Fruit fly (Drosophila melanogaster): Measurements from ENCODE around the gene CG13362.
A peak's percentile ranks its signal among the peaks of the same experiment; 100 is the strongest.

DNA sequence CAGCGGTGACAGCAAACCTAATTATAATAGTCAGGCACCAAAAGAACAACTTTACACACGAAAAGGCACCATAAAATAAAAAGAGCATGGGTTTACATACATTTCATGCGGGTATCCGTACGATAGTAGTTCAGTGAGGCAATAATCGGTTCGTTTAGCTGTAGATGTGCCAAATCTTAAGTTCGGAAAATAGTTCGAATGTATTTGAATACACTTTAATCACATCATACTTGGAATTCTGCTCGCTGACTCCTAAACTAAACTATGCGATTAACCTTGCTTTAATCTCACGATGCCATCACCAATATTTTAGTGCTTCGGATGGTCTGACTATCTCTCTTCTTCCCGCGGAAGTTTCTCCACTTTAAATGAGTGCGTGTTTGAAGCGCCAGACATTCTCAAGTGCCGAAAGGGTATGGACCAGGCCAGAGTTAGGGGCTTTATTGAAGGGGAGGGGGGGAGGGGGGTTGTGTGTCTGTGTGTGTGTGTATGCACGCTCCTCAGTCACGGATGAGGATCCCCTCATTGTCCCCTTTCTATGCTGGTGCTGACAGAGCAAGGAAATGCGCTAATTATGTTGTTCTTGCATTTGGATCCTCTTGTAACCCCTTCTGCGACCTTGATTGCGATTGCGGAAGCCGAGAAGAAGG, 37.7 kb downstream of the CG13362 start:
- TF ChIP-seq CG31365 (tag; optimal IDR thresholded peaks at IDR 0.05), result no peak
- TF ChIP-seq CG15696 (tag; optimal IDR thresholded peaks at IDR 0.05), result no peak
- TF ChIP-seq CG10147 (GFP tag; optimal IDR thresholded peaks at IDR 0.05), result no peak
- no peak for TF ChIP-seq hkb (optimal IDR thresholded peaks at IDR 0.05)
- TF ChIP-seq hkb (GFP tag; IDR thresholded peaks at IDR 0.05), result no peak
- no peak for TF ChIP-seq CG14050 (GFP tag; IDR thresholded peaks at IDR 0.05)
- TF ChIP-seq CG6813 (GFP tag; optimal IDR thresholded peaks at IDR 0.05), result no peak
- TF ChIP-seq Blimp-1 (GFP tag; optimal IDR thresholded peaks at IDR 0.05), result peak; percentile 5
- TF ChIP-seq CG8944 (GFP tag; optimal IDR thresholded peaks at IDR 0.05), result no peak
- no peak for TF ChIP-seq CG9609 (GFP tag; optimal IDR thresholded peaks at IDR 0.05)
- no peak for TF ChIP-seq CG11247 (GFP tag; IDR thresholded peaks at IDR 0.05)
- no peak for TF ChIP-seq H15 (GFP tag; IDR thresholded peaks at IDR 0.05)
- no peak for TF ChIP-seq CG30020 (tag; optimal IDR thresholded peaks at IDR 0.05)
- no peak for TF ChIP-seq CG5953 (GFP tag; IDR thresholded peaks at IDR 0.05)
- no peak for TF ChIP-seq grn (GFP tag; optimal IDR thresholded peaks at IDR 0.05)
